In genomic region chr3R:16009030-16009429, dm6 we compare ENCODE assay signal across 3 fruit fly cellular contexts.
TF ChIP-seq lines count a peak whose summit lies in the region.

TSS of gene GATAe (plus strand) at chr3R:16009105.

- no peak for TF ChIP-seq CTCF in whole organism, embryonic (GFP tag; optimal IDR thresholded peaks at IDR 0.05; lab: Kevin White, UChicago)

TF ChIP-seq in whole organism, embryonic, 481 proteins besides CTCF, POLR2A, EP300 and RAD21:
- no peak for TF ChIP-seq Bgb (GFP tag; IDR thresholded peaks at IDR 0.05; lab: Robert Waterston, UW; ENCODE audit: partially characterized antibody)
- no peak for TF ChIP-seq CG8290 (GFP tag; optimal IDR thresholded peaks at IDR 0.05; lab: Kevin White, UChicago)
- peak in 1 of 2 experiments; percentile 17 for TF ChIP-seq CG8290 (tag; optimal IDR thresholded peaks at IDR 0.05; lab: Kevin White, UChicago)
- 0 out of 2 replicates have a peak, but pooled peaks have one; percentile 14 for TF ChIP-seq bbx (GFP tag; IDR thresholded peaks at IDR 0.05; lab: Robert Waterston, UW; ENCODE audit: partially characterized antibody)
- peak; percentile 87 for TF ChIP-seq grn (GFP tag; optimal IDR thresholded peaks at IDR 0.05; lab: Kevin White, UChicago)
- no peak for TF ChIP-seq Meics (GFP tag; optimal IDR thresholded peaks at IDR 0.05; lab: Kevin White, UChicago)
- peak; percentile 27 for TF ChIP-seq kay (GFP tag; optimal IDR thresholded peaks at IDR 0.05; lab: Kevin White, UChicago)
- peak; percentile 34 for TF ChIP-seq lab (GFP tag; optimal IDR thresholded peaks at IDR 0.05; lab: Kevin White, UChicago)
- peak; percentile 1 for TF ChIP-seq CG15269 (tag; optimal IDR thresholded peaks at IDR 0.05; lab: Kevin White, UChicago)
- peak; percentile 48 for TF ChIP-seq Sry-β (GFP tag; optimal IDR thresholded peaks at IDR 0.05; lab: Kevin White, UChicago)
- peak; percentile 50 for TF ChIP-seq exex (tag; optimal IDR thresholded peaks at IDR 0.05; lab: Kevin White, UChicago)
- TF ChIP-seq Stat92E (GFP tag; optimal IDR thresholded peaks at IDR 0.05; lab: Kevin White, UChicago), result no peak
- TF ChIP-seq phol (tag; optimal IDR thresholded peaks at IDR 0.05; lab: Kevin White, UChicago), result peak; percentile 18
- TF ChIP-seq CG9437 (GFP tag; optimal IDR thresholded peaks at IDR 0.05; lab: Kevin White, UChicago), result peak; percentile 9
- TF ChIP-seq sim (GFP tag; IDR thresholded peaks at IDR 0.05; lab: Robert Waterston, UW), result 0 out of 2 replicates have a peak, but pooled peaks have one; percentile 40
- TF ChIP-seq vnd (GFP tag; IDR thresholded peaks at IDR 0.05; lab: Robert Waterston, UW; ENCODE audit: partially characterized antibody), result 0 out of 3 replicates have a peak, but pooled peaks have one; percentile 24
- no peak for TF ChIP-seq esg (GFP tag; conservative IDR thresholded peaks at IDR 0.05; lab: Robert Waterston, UW)
- TF ChIP-seq Med (GFP tag; lab: Kevin White, UChicago), result peak; percentile 47
- peak; percentile 20 for TF ChIP-seq Nf-YC (tag; optimal IDR thresholded peaks at IDR 0.05; lab: Kevin White, UChicago)
- TF ChIP-seq ap (GFP tag; IDR thresholded peaks at IDR 0.05; lab: Robert Waterston, UW), result no peak
- peak in 1 of 2 experiments; percentile 2 for TF ChIP-seq Pdp1 (GFP tag; optimal IDR thresholded peaks at IDR 0.05; lab: Kevin White, UChicago)

TF ChIP-seq in whole organism, prepupa, 60 proteins besides CTCF, POLR2A, EP300 and RAD21:
- TF ChIP-seq CG11294 (GFP tag; IDR thresholded peaks at IDR 0.05; lab: Robert Waterston, UW) (no peak), CG11902 (GFP tag; optimal IDR thresholded peaks at IDR 0.05; lab: Kevin White, UChicago) (no peak), CG6854 (GFP tag; optimal IDR thresholded peaks at IDR 0.05; lab: Kevin White, UChicago) (no peak), Ets96B (tag; optimal IDR thresholded peaks at IDR 0.05; lab: Kevin White, UChicago) (no peak), CG6163 (GFP tag; IDR thresholded peaks at IDR 0.05; lab: Robert Waterston, UW) (no peak), vri (GFP tag; optimal IDR thresholded peaks at IDR 0.05; lab: Kevin White, UChicago) (peak; percentile 49), topi (GFP tag; optimal IDR thresholded peaks at IDR 0.05; lab: Kevin White, UChicago) (no peak), Hr39 (GFP tag; optimal IDR thresholded peaks at IDR 0.05; lab: Kevin White, UChicago) (no peak), fkh (GFP tag; optimal IDR thresholded peaks at IDR 0.05; lab: Kevin White, UChicago) (peak; percentile 8), CG16779 (tag; optimal IDR thresholded peaks at IDR 0.05; lab: Kevin White, UChicago) (no peak), spab (GFP tag; optimal IDR thresholded peaks at IDR 0.05; lab: Kevin White, UChicago) (no peak), Eip78C (GFP tag; lab: Kevin White, UChicago) (peak; percentile 33), Lpt (GFP tag; optimal IDR thresholded peaks at IDR 0.05; lab: Kevin White, UChicago) (no peak), Sox14 (GFP tag; optimal IDR thresholded peaks at IDR 0.05; lab: Kevin White, UChicago) (peak; percentile 3), lz (GFP tag; optimal IDR thresholded peaks at IDR 0.05; lab: Kevin White, UChicago) (no peak), Met (GFP tag; optimal IDR thresholded peaks at IDR 0.05; lab: Kevin White, UChicago) (no peak), CG7368 (GFP tag; optimal IDR thresholded peaks at IDR 0.05; lab: Kevin White, UChicago) (no peak), eg (GFP tag; IDR thresholded peaks at IDR 0.05; lab: Robert Waterston, UW) (no peak), CG6808 (GFP tag; optimal IDR thresholded peaks at IDR 0.05; lab: Kevin White, UChicago) (no peak), fd59A (GFP tag; optimal IDR thresholded peaks at IDR 0.05; lab: Kevin White, UChicago) (no peak), CG1621 (tag; optimal IDR thresholded peaks at IDR 0.05; lab: Kevin White, UChicago) (no peak), achi (GFP tag; optimal IDR thresholded peaks at IDR 0.05; lab: Kevin White, UChicago) (no peak), dac (GFP tag; optimal IDR thresholded peaks at IDR 0.05; lab: Kevin White, UChicago) (no peak), Eip75B (GFP tag; optimal IDR thresholded peaks at IDR 0.05; lab: Kevin White, UChicago) (no peak), CG4318 (GFP tag; optimal IDR thresholded peaks at IDR 0.05; lab: Kevin White, UChicago) (no peak), Gug (GFP tag; IDR thresholded peaks at IDR 0.05; lab: Robert Waterston, UW) (no peak)
TF ChIP-seq in whole organism, prepupa: peak in this region for 4.

TF ChIP-seq in whole organism, wandering third instar larva, 38 proteins besides CTCF, POLR2A, EP300 and RAD21:
- TF ChIP-seq rgr (GFP tag; optimal IDR thresholded peaks at IDR 0.05; lab: Kevin White, UChicago) (peak; percentile 14), Rel (GFP tag; optimal IDR thresholded peaks at IDR 0.05; lab: Kevin White, UChicago) (no peak), Rel (tag; optimal IDR thresholded peaks at IDR 0.05; lab: Kevin White, UChicago) (peak; percentile 47), CG32264 (GFP tag; optimal IDR thresholded peaks at IDR 0.05; lab: Kevin White, UChicago) (no peak), dsf (GFP tag; optimal IDR thresholded peaks at IDR 0.05; lab: Kevin White, UChicago; ENCODE audit: borderline replicate concordance) (no peak), br (GFP tag; optimal IDR thresholded peaks at IDR 0.05; lab: Kevin White, UChicago) (peak; percentile 13), Jra (GFP tag; optimal IDR thresholded peaks at IDR 0.05; lab: Kevin White, UChicago) (peak; percentile 21), fru (GFP tag; optimal IDR thresholded peaks at IDR 0.05; lab: Kevin White, UChicago) (peak; percentile 19), Hnf4 (GFP tag; optimal IDR thresholded peaks at IDR 0.05; lab: Kevin White, UChicago) (peak; percentile 34), h (GFP tag; optimal IDR thresholded peaks at IDR 0.05; lab: Kevin White, UChicago) (peak; percentile 40)
